Worm (Caenorhabditis elegans) whole organism, early embryonic: ENCODE results near the gene F42G4.6.
"Not testable (repeated sequence)": the region's sequence is repeated elsewhere in the genome, so short reads cannot be mapped to it uniquely, and the experiment has no call there.

ENCODE experiments used
- F13C5.2 ChIP-seq: sonication (generic microtip); optimal IDR thresholded peaks from 2 replicates; lab custom pipeline; 2017; ENCODE audit warnings: mild to moderate bottlenecking, missing genetic modification characterization, inconsistent platforms, missing compliant biosample characterization
- ama-1 ChIP-seq: fragments of 150-350 bp; optimal IDR thresholded peaks from 2 replicates; lab custom pipeline; 2014
- ceh-13 ChIP-seq: fragments of 200-800 bp; sonication (Bioruptor generic); optimal IDR thresholded peaks from 2 replicates; lab custom pipeline; 2018; ENCODE audit warnings: mild to moderate bottlenecking, missing genetic modification characterization, missing compliant biosample characterization
- hmbx-1 ChIP-seq: sonication (generic microtip); optimal IDR thresholded peaks from 2 replicates; lab custom pipeline; 2016; ENCODE audit warnings: mild to moderate bottlenecking, missing genetic modification characterization, missing compliant biosample characterization
- hmg-4 ChIP-seq: fragments of 200-800 bp; sonication (Bioruptor generic); optimal IDR thresholded peaks from 2 replicates; lab custom pipeline; 2018; ENCODE audit warnings: mild to moderate bottlenecking, missing genetic modification characterization, missing compliant biosample characterization
- tbx-37 ChIP-seq: fragments of 200-800 bp; sonication (Bioruptor generic); conservative IDR thresholded peaks from 2 replicates; pipeline ENCODE4 v1.3.6; 2022; ENCODE audit warnings: missing genetic modification reagents, missing genetic modification characterization, missing compliant biosample characterization

- not testable (repeated sequence) for TF ChIP-seq F13C5.2 (tag; lab: Kevin White, UChicago); ama-1 (lab: Kevin White, UChicago); ceh-13 (GFP tag; lab: Kevin White, UChicago); hmg-4 (GFP tag; lab: Kevin White, UChicago); hmbx-1; tbx-37 (GFP tag; lab: Robert Waterston, UW)
Measured at ce11 chrII:13047106-13047505, 32.1 kb upstream of the F42G4.6 start, which contains the start of gene F42G4.7.
